Fruit fly (Drosophila melanogaster): ENCODE measurements around the gene CG17776.

DNA sequence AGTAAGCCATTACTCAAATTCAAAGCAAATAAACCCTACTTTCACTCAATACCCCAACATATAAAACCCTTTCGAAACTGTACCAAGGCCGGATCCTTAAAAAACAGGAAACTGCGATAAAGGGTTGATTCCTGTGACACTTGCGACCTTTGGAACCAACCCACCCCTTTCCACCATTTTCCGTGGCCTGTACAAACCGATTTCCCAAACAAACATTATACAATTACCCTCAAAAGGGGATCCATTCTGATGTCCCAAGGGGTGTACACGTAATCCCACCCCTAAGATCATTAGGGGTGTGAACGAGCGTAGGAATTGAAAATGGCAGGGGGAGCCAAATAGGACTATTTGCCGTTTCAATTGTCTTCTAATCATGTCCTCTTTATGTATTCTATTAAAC, 44.9 kb upstream of the CG17776 start:
- no peak for TF ChIP-seq dl (GFP tag; optimal IDR thresholded peaks at IDR 0.05; ENCODE audit: insufficient read depth in 1 of 2, partially characterized antibody in 2 of 2)
- TF ChIP-seq HLH106 (tag; optimal IDR thresholded peaks at IDR 0.05): no peak
- no peak for TF ChIP-seq foxo (GFP tag; optimal IDR thresholded peaks at IDR 0.05)

All from whole organism, wandering third instar larva.